Fruit fly (Drosophila melanogaster) whole organism, embryonic: ENCODE results near the gene ry.

Experiments used
- Adf1 ChIP-seq: fragments of 200-800 bp; sonication (Bioruptor generic); IDR thresholded peaks from 2 replicates; pipeline ENCODE4 v1.3.6; 2022; ENCODE audit warnings: missing biosample characterization, missing genetic modification characterization
- CG10565 ChIP-seq: fragments of 200-800 bp; sonication (Bioruptor generic); optimal IDR thresholded peaks from 3 replicates; lab custom pipeline; 2016; ENCODE audit warnings: missing biosample characterization, mild to moderate bottlenecking, missing genetic modification characterization
- CG11456 ChIP-seq: fragments of 200-800 bp; sonication (Bioruptor generic); IDR thresholded peaks from 3 replicates; pipeline ENCODE4 v1.3.6; 2022; ENCODE audit warnings: missing biosample characterization, missing genetic modification characterization
- CG14860 ChIP-seq: fragments of 200-800 bp; sonication (Bioruptor generic); IDR thresholded peaks from 3 replicates; pipeline ENCODE4 v1.3.6; 2022; ENCODE audit warnings: missing biosample characterization, missing genetic modification characterization; ENCODE audit not compliant: partially characterized antibody
- CG17612 ChIP-seq: fragments of 200-800 bp; sonication (Bioruptor generic); IDR thresholded peaks from 2 replicates; pipeline ENCODE4 v1.3.6; 2022; ENCODE audit warnings: missing biosample characterization, missing genetic modification characterization
- CG17802 ChIP-seq: fragments of 200-800 bp; sonication (Bioruptor generic); optimal IDR thresholded peaks from 2 replicates; lab custom pipeline; 2018; ENCODE audit warnings: missing biosample characterization, mild to moderate bottlenecking, missing genetic modification characterization, moderate library complexity
- CG2875 ChIP-seq: fragments of 200-800 bp; sonication (Bioruptor generic); optimal IDR thresholded peaks from 2 replicates; lab custom pipeline; 2017; ENCODE audit warnings: missing biosample characterization, mild to moderate bottlenecking, missing genetic modification characterization, missing genetic modification reagents
- CG2889 ChIP-seq: fragments of 200-800 bp; sonication (Bioruptor generic); IDR thresholded peaks from 3 replicates; pipeline ENCODE4 v1.3.6; 2022; ENCODE audit warnings: missing biosample characterization, missing genetic modification characterization
- CG31224 ChIP-seq: fragments of 200-800 bp; sonication (Bioruptor generic); IDR thresholded peaks from 2 replicates; pipeline ENCODE4 v1.3.6; 2022; ENCODE audit warnings: missing biosample characterization, missing genetic modification characterization
- CG32772 ChIP-seq: fragments of 200-800 bp; sonication (Bioruptor generic); IDR thresholded peaks from 2 replicates; pipeline ENCODE4 v1.3.6; 2022; ENCODE audit warnings: missing biosample characterization, missing genetic modification characterization
- CG3726 ChIP-seq: fragments of 200-800 bp; sonication (Bioruptor generic); IDR thresholded peaks from 3 replicates; pipeline ENCODE4, ENCODE4 v1.3.6; 2022; ENCODE audit warnings: missing biosample characterization, missing genetic modification characterization
- CG4854 ChIP-seq: fragments of 200-800 bp; sonication (Bioruptor generic); optimal IDR thresholded peaks from 2 replicates; lab custom pipeline; 2016; ENCODE audit warnings: missing biosample characterization, missing genetic modification characterization, inconsistent platforms
- CG6765 ChIP-seq: fragments of 200-800 bp; sonication (Bioruptor generic); optimal IDR thresholded peaks from 3 replicates; lab custom pipeline; 2017; ENCODE audit warnings: missing biosample characterization, mild to moderate bottlenecking, missing genetic modification characterization
- CG7839 ChIP-seq: fragments of 200-800 bp; sonication (Bioruptor generic); optimal IDR thresholded peaks from 3 replicates; lab custom pipeline; 2018; ENCODE audit warnings: missing biosample characterization, mild to moderate bottlenecking, missing genetic modification characterization, moderate library complexity
- CG8089 ChIP-seq: fragments of 200-800 bp; sonication (Bioruptor generic); optimal IDR thresholded peaks from 3 replicates; lab custom pipeline; 2016; ENCODE audit warnings: missing biosample characterization, missing genetic modification characterization
- CG8290 ChIP-seq, 3 experiments: fragments of 200-800 bp; sonication (Bioruptor generic); optimal IDR thresholded peaks; 2 replicates each; lab custom pipeline; 2016 to 2019; ENCODE audit warnings: missing biosample characterization in 3 of 3, missing genetic modification characterization in 3 of 3, mild to moderate bottlenecking in 2 of 3, moderate library complexity in 1 of 3
- CG8388 ChIP-seq: fragments of 200-800 bp; sonication (Bioruptor generic); optimal IDR thresholded peaks from 2 replicates; lab custom pipeline; 2019; ENCODE audit warnings: missing biosample characterization, mild to moderate bottlenecking, missing genetic modification characterization, moderate library complexity
- Dll ChIP-seq: fragments of 200-800 bp; sonication (Bioruptor generic); IDR thresholded peaks from 4 replicates; pipeline ENCODE4 v1.3.6; 2022; ENCODE audit warnings: missing biosample characterization, missing genetic modification characterization; ENCODE audit not compliant: partially characterized antibody
- Ets65A ChIP-seq: fragments of 200-800 bp; sonication (Bioruptor generic); peaks from one replicate; lab custom pipeline; 2016; ENCODE audit warnings: missing biosample characterization, missing genetic modification characterization
- GATAe ChIP-seq: fragments of 200-800 bp; sonication (Bioruptor generic); conservative IDR thresholded peaks from 2 replicates; pipeline ENCODE4 v1.3.6; 2022; ENCODE audit warnings: missing biosample characterization, missing genetic modification characterization
- HHEX ChIP-seq: fragments of 200-800 bp; sonication (Bioruptor generic); optimal IDR thresholded peaks from 3 replicates; lab custom pipeline; 2017; ENCODE audit warnings: missing biosample characterization, mild to moderate bottlenecking, missing genetic modification characterization, missing genetic modification reagents
- MBD-R2 ChIP-seq: fragments of 200-800 bp; sonication (Bioruptor generic); IDR thresholded peaks from 2 replicates; pipeline ENCODE4 v1.3.6; 2022; ENCODE audit warnings: missing biosample characterization, missing genetic modification characterization
- Max ChIP-seq: fragments of 200-800 bp; sonication (Bioruptor generic); optimal IDR thresholded peaks from 2 replicates; lab custom pipeline; 2016; ENCODE audit warnings: missing biosample characterization, mild to moderate bottlenecking, missing genetic modification characterization
- Mrtf ChIP-seq: fragments of 200-800 bp; sonication (Bioruptor generic); IDR thresholded peaks from 3 replicates; pipeline ENCODE4 v1.3.6; 2022; ENCODE audit warnings: missing biosample characterization, missing genetic modification characterization
- Nf-YA ChIP-seq: fragments of 200-800 bp; sonication (Bioruptor generic); IDR thresholded peaks from 2 replicates; pipeline ENCODE4 v1.3.6; 2022; ENCODE audit warnings: missing biosample characterization, missing genetic modification characterization
- Optix ChIP-seq: fragments of 200-800 bp; sonication (Bioruptor generic); IDR thresholded peaks from 3 replicates; pipeline ENCODE4 v1.3.6; 2022; ENCODE audit warnings: missing biosample characterization, missing genetic modification characterization
- Rx ChIP-seq: fragments of 200-800 bp; sonication (Bioruptor generic); IDR thresholded peaks from 2 replicates; pipeline ENCODE4 v1.3.6; 2022; ENCODE audit warnings: missing biosample characterization, missing genetic modification characterization
- Xbp1 ChIP-seq: fragments of 200-800 bp; sonication (Bioruptor generic); optimal IDR thresholded peaks from 3 replicates; lab custom pipeline; 2016; ENCODE audit warnings: missing biosample characterization, mild to moderate bottlenecking, missing genetic modification characterization
- croc ChIP-seq: fragments of 200-800 bp; sonication (Bioruptor generic); conservative IDR thresholded peaks from 3 replicates; pipeline ENCODE4 v1.3.6; 2022; ENCODE audit warnings: missing biosample characterization, missing genetic modification characterization
- crp ChIP-seq, 2 experiments: fragments of 200-800 bp; sonication (Bioruptor generic); optimal IDR thresholded peaks; 2 replicates in 1 of 2; 3 replicates in 1 of 2; lab custom pipeline; 2017; ENCODE audit warnings: missing biosample characterization in 2 of 2, missing genetic modification characterization in 2 of 2, mild to moderate bottlenecking in 1 of 2, moderate library complexity in 1 of 2
- cwo ChIP-seq: fragments of 200-800 bp; sonication (Bioruptor generic); optimal IDR thresholded peaks from 3 replicates; lab custom pipeline; 2017; ENCODE audit warnings: missing biosample characterization, missing genetic modification characterization, mild to moderate bottlenecking, moderate library complexity, missing genetic modification reagents
- dmrt11E ChIP-seq: fragments of 200-800 bp; sonication (Bioruptor generic); optimal IDR thresholded peaks from 3 replicates; lab custom pipeline; 2018; ENCODE audit warnings: missing biosample characterization, mild to moderate bottlenecking, missing genetic modification characterization, moderate library complexity
- dpn ChIP-seq, 2 experiments: fragments of 200-800 bp; sonication (Bioruptor generic); optimal IDR thresholded peaks; 3 replicates each; lab custom pipeline; 2016; ENCODE audit warnings: missing biosample characterization in 2 of 2, missing genetic modification characterization in 2 of 2
- ftz-f1 ChIP-seq: fragments of 200-800 bp; sonication (Bioruptor generic); optimal IDR thresholded peaks from 2 replicates; lab custom pipeline; 2016; ENCODE audit warnings: missing biosample characterization, missing genetic modification characterization
- grau ChIP-seq: fragments of 200-800 bp; optimal IDR thresholded peaks from 3 replicates; lab custom pipeline; 2019; ENCODE audit warnings: missing biosample characterization, mild to moderate bottlenecking, missing genetic modification characterization, moderate library complexity
- grn ChIP-seq: fragments of 200-800 bp; sonication (Bioruptor generic); optimal IDR thresholded peaks from 3 replicates; lab custom pipeline; 2017; ENCODE audit warnings: missing biosample characterization, missing genetic modification characterization
- gt ChIP-seq: fragments of 200-800 bp; sonication (Bioruptor generic); IDR thresholded peaks from 2 replicates; pipeline ENCODE4 v1.3.6; 2022; ENCODE audit warnings: missing biosample characterization, missing genetic modification characterization
- hb ChIP-seq: fragments of 200-800 bp; sonication (Bioruptor generic); IDR thresholded peaks from 3 replicates; pipeline ENCODE4 v1.3.6; 2022; ENCODE audit warnings: missing biosample characterization, missing genetic modification characterization; ENCODE audit not compliant: partially characterized antibody
- insv ChIP-seq, 2 experiments: fragments of 200-800 bp; sonication (Bioruptor generic); optimal IDR thresholded peaks; 3 replicates each; lab custom pipeline; 2016 to 2018; ENCODE audit warnings: missing biosample characterization in 2 of 2, missing genetic modification characterization in 2 of 2
- kah ChIP-seq: fragments of 200-800 bp; sonication (Bioruptor generic); optimal IDR thresholded peaks from 2 replicates; lab custom pipeline; 2018; ENCODE audit warnings: missing biosample characterization, mild to moderate bottlenecking, missing genetic modification characterization
- nom ChIP-seq: fragments of 200-800 bp; sonication (Bioruptor generic); optimal IDR thresholded peaks from 2 replicates; lab custom pipeline; 2017; ENCODE audit warnings: missing biosample characterization, missing genetic modification characterization, mild to moderate bottlenecking, moderate library complexity, missing genetic modification reagents
- pho ChIP-seq: fragments of 200-800 bp; sonication (Bioruptor generic); optimal IDR thresholded peaks from 2 replicates; lab custom pipeline; 2016; ENCODE audit warnings: missing biosample characterization, missing genetic modification characterization
- pum ChIP-seq: fragments of 200-800 bp; sonication (Bioruptor generic); optimal IDR thresholded peaks from 2 replicates; lab custom pipeline; 2016; ENCODE audit warnings: missing biosample characterization, missing genetic modification characterization
- pzg ChIP-seq: fragments of 200-800 bp; sonication (Bioruptor generic); optimal IDR thresholded peaks from 3 replicates; lab custom pipeline; 2018; ENCODE audit warnings: missing biosample characterization, mild to moderate bottlenecking, missing genetic modification characterization, moderate library complexity
- sisA ChIP-seq: fragments of 200-800 bp; sonication (Bioruptor generic); IDR thresholded peaks from 2 replicates; pipeline ENCODE4 v1.3.6; 2022; ENCODE audit warnings: missing biosample characterization, missing genetic modification characterization
- sob ChIP-seq: fragments of 200-800 bp; sonication (Bioruptor generic); IDR thresholded peaks from 2 replicates; pipeline ENCODE4 v1.3.6; 2022; ENCODE audit warnings: missing biosample characterization, missing genetic modification characterization
- stc ChIP-seq: fragments of 200-800 bp; sonication (Bioruptor generic); IDR thresholded peaks from 2 replicates; pipeline ENCODE4 v1.3.6; 2022; ENCODE audit warnings: missing biosample characterization, missing genetic modification characterization
- trh ChIP-seq: fragments of 200-800 bp; sonication (Bioruptor generic); optimal IDR thresholded peaks from 2 replicates; lab custom pipeline; 2016; ENCODE audit warnings: missing biosample characterization, missing genetic modification characterization
- vnd ChIP-seq: fragments of 200-800 bp; sonication (Bioruptor generic); IDR thresholded peaks from 3 replicates; pipeline ENCODE4 v1.3.6; 2022; ENCODE audit warnings: missing biosample characterization, missing genetic modification characterization; ENCODE audit not compliant: partially characterized antibody
- vvl ChIP-seq: fragments of 200-800 bp; sonication (Bioruptor generic); IDR thresholded peaks from 2 replicates; pipeline ENCODE4 v1.3.6; 2022; ENCODE audit warnings: missing biosample characterization, missing genetic modification characterization

ry gene

DNA sequence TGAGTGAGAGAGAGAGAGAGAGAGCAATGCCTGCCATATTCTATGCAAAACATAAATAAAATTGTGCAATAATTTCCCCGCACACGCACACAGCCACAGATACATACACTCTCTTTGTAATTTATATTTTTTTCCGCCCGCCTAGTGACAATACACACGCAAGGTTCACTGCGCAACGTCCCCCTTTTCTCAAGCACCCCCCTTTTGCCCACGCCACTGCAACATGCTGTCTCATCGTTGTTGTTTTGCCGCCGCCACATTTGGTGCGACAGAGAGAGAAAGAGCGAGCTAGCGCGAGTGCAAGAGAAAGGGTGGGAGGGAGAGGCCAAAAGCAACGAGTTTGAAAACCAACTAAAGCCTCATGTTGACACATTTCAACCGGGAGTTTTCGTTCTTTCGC lies 20.0 kb upstream of the ry start (continued):
- TF ChIP-seq CG2889 (peak; percentile 51; the same call in 1 of the 3 replicates), Ets65A (peak; percentile 62), vvl (peak; percentile 84), croc (peak; percentile 24; the same call in 2 of the 3 replicates), CG3726 (GFP tag; lab: Robert Waterston, UW) (no peak), ftz-f1 (peak; percentile 48), CG8388 (GFP tag; lab: Kevin White, UChicago) (no peak), Rx (peak; percentile 62), Dll (no peak), sob (GFP tag; lab: Robert Waterston, UW) (peak; percentile 71), HHEX (GFP tag; lab: Kevin White, UChicago) (no peak), GATAe (GFP tag; lab: Robert Waterston, UW) (no peak), CG14860 (GFP tag; lab: Robert Waterston, UW) (no peak), Adf1 (GFP tag; lab: Robert Waterston, UW) (peak; percentile 27), pzg (GFP tag; lab: Kevin White, UChicago) (peak; percentile 18), Nf-YA (GFP tag; lab: Robert Waterston, UW) (0 out of 2 replicates have a peak, but pooled peaks have one; percentile 27), kah (GFP tag; lab: Kevin White, UChicago) (no peak), grau (tag; lab: Kevin White, UChicago) (peak; percentile 52), CG17612 (no peak), stc (GFP tag; lab: Robert Waterston, UW) (peak; percentile 41; the same call in 1 of the 2 replicates), Mrtf (0 out of 3 replicates have a peak, but pooled peaks have one; percentile 23), Xbp1 (GFP tag; lab: Kevin White, UChicago) (peak; percentile 67), Max (GFP tag; lab: Kevin White, UChicago) (peak; percentile 30), CG7839 (peak; percentile 56), pum (peak; percentile 40), CG2875 (GFP tag; lab: Kevin White, UChicago) (no peak), MBD-R2 (GFP tag; lab: Robert Waterston, UW) (peak; percentile 35; the same call in 1 of the 2 replicates), crp (GFP tag; optimal IDR thresholded peaks at IDR 0.05; lab: Kevin White, UChicago) (no peak), vnd (GFP tag; lab: Robert Waterston, UW) (no peak), pho (GFP tag; lab: Kevin White, UChicago) (peak; percentile 70), CG17802 (tag; lab: Kevin White, UChicago) (no peak), dpn (GFP tag; optimal IDR thresholded peaks at IDR 0.05; lab: Kevin White, UChicago) (peak; percentile 73 to 75), dmrt11E (tag; lab: Kevin White, UChicago) (peak; percentile 49), hb (GFP tag; lab: Robert Waterston, UW) (no peak), CG8290 (GFP tag; optimal IDR thresholded peaks at IDR 0.05; lab: Kevin White, UChicago) (no peak), CG8290 (tag; optimal IDR thresholded peaks at IDR 0.05; lab: Kevin White, UChicago) (peak in 1 of 2 experiments; percentile 77), CG31224 (GFP tag; lab: Robert Waterston, UW) (peak; percentile 51), CG11456 (GFP tag; lab: Robert Waterston, UW) (peak; percentile 73), CG32772 (GFP tag; lab: Robert Waterston, UW) (peak; percentile 72), nom (peak; percentile 75), gt (GFP tag; lab: Robert Waterston, UW) (no peak), Optix (peak; percentile 71; the same call in 2 of the 3 replicates), CG10565 (GFP tag; lab: Kevin White, UChicago) (no peak), grn (GFP tag; lab: Kevin White, UChicago) (no peak), CG8089 (GFP tag; lab: Kevin White, UChicago) (peak; percentile 55), trh (GFP tag; lab: Kevin White, UChicago) (peak; percentile 23), sisA (GFP tag; lab: Robert Waterston, UW) (peak; percentile 74), CG4854 (GFP tag; lab: Kevin White, UChicago) (peak; percentile 25), insv (GFP tag; optimal IDR thresholded peaks at IDR 0.05; lab: Kevin White, UChicago) (no peak), CG6765 (peak; percentile 46), cwo (GFP tag; lab: Kevin White, UChicago) (peak; percentile 73)
